Worm (Caenorhabditis elegans): ENCODE measurements around the gene Y43C5A.7.

Gene Y43C5A.7

ce11 chrIV:10276960-10277359 lies at the start of gene Y43C5A.7:
Y43C5A.7 (plus strand) TSS chrIV:10277260.
- TF ChIP-seq tbx-2 (tag; optimal IDR thresholded peaks at IDR 0.05) (no peak), daf-12 (tag; optimal IDR thresholded peaks at IDR 0.05) (no peak)

ce11 chrIV:10227534-10227933 lies 49.5 kb upstream of the Y43C5A.7 start, which contains the start of gene F01G10.6:
F01G10.6 (minus strand) TSS chrIV:10227634.
- TF ChIP-seq elt-2 (tag; optimal IDR thresholded peaks at IDR 0.05) (no peak), nhr-67 (tag; optimal IDR thresholded peaks at IDR 0.05) (no peak), unc-62 (GFP tag; optimal IDR thresholded peaks at IDR 0.05) (no peak), ztf-11 (tag; optimal IDR thresholded peaks at IDR 0.05) (no peak), egl-27 (tag; optimal IDR thresholded peaks at IDR 0.05) (no peak), nhr-23 (tag; optimal IDR thresholded peaks at IDR 0.05) (no peak), unc-39 (tag; optimal IDR thresholded peaks at IDR 0.05) (no peak), fos-1 (tag; optimal IDR thresholded peaks at IDR 0.05) (no peak), snpc-4 (tag; optimal IDR thresholded peaks at IDR 0.05) (no peak), mml-1 (tag; optimal IDR thresholded peaks at IDR 0.05) (no peak), jun-1 (tag; optimal IDR thresholded peaks at IDR 0.05) (no peak), lsy-12 (tag; optimal IDR thresholded peaks at IDR 0.05) (no peak), hmg-11 (tag; optimal IDR thresholded peaks at IDR 0.05) (no peak), pha-4 (tag; optimal IDR thresholded peaks at IDR 0.05) (no peak), lin-39 (tag; optimal IDR thresholded peaks at IDR 0.05) (no peak), R02D3.7 (tag; optimal IDR thresholded peaks at IDR 0.05) (no peak), nhr-12 (tag; optimal IDR thresholded peaks at IDR 0.05) (no peak), ZK546.5 (tag; optimal IDR thresholded peaks at IDR 0.05) (no peak)

DNA sequence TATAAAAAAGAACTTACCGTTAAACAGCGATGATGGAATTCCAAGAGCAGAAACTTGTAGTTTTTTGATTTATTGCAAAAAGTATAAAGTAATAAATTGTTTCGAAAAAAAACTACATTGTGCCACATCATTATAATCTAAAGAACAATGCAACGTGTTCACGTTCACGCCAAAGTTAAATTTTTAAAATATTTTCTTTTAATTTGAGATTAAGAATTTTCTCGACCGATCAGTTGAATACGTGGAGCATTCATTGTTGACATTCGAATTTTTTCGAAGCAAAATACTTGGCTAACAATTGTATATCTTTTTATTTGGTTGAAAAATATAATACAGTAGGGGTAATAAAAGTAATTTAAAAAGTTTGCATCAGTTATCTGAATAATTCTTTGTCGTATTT lies 46.1 kb upstream of the Y43C5A.7 start, which contains the start of gene F01G10.5:
TSS of gene F01G10.5 (minus strand) at position 101 of the 400 bp plus-strand sequence.
- no peak for TF ChIP-seq R02D3.7 (tag; optimal IDR thresholded peaks at IDR 0.05)
- no peak for TF ChIP-seq daf-12 (tag; optimal IDR thresholded peaks at IDR 0.05)
- TF ChIP-seq nhr-28 (tag; optimal IDR thresholded peaks at IDR 0.05) = no peak
- TF ChIP-seq sea-2 (GFP tag; optimal IDR thresholded peaks at IDR 0.05) = no peak
- no peak for TF ChIP-seq ama-1 (optimal IDR thresholded peaks at IDR 0.05)
- TF ChIP-seq ceh-16 (tag; optimal IDR thresholded peaks at IDR 0.05) = no peak
- TF ChIP-seq pqm-1 (tag; optimal IDR thresholded peaks at IDR 0.05) = no peak
- TF ChIP-seq elt-2 (tag; optimal IDR thresholded peaks at IDR 0.05) = no peak
- no peak for TF ChIP-seq mml-1 (tag; optimal IDR thresholded peaks at IDR 0.05)

DNA sequence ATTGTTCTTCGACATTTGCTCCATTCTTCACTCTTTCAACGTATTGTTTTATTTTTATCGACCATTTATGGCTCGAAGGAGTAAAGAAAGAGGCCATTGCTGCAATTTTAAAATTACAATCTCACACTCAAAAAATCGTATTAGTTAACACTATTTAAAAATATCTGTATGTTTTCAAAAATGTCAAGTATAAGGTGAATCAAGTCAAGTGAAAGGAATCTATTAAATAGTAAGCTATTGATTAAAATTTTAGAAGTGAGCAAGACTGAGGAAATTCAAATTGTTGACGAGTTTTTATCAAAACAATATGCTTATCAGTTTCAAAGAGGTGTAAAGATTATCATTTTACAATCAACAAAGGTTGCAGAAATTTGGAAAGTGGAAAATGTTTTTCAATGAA lies 44.6 kb upstream of the Y43C5A.7 start, which contains the start of gene F01G10.4:
TSS of gene F01G10.4 (minus strand) at position 101 of the 400 bp plus-strand sequence.
- TF ChIP-seq zag-1 (tag; optimal IDR thresholded peaks at IDR 0.05) (no peak), nhr-77 (tag; optimal IDR thresholded peaks at IDR 0.05) (no peak), skn-1 (tag; optimal IDR thresholded peaks at IDR 0.05) (no peak), nhr-23 (tag; optimal IDR thresholded peaks at IDR 0.05) (no peak), ceh-9 (tag; optimal IDR thresholded peaks at IDR 0.05) (no peak), jun-1 (tag; optimal IDR thresholded peaks at IDR 0.05) (no peak), mml-1 (tag; optimal IDR thresholded peaks at IDR 0.05) (no peak)

ce11 chrIV:10235279-10235829 lies 41.7 kb upstream of the Y43C5A.7 start, which contains the start of gene ech-9:
ech-9 (minus strand) TSS chrIV:10235329.
- TF ChIP-seq mml-1 (tag; optimal IDR thresholded peaks at IDR 0.05) (no peak), elt-2 (tag; optimal IDR thresholded peaks at IDR 0.05) (peak; percentile 58), pqm-1 (tag; optimal IDR thresholded peaks at IDR 0.05) (peak; percentile 84)

DNA sequence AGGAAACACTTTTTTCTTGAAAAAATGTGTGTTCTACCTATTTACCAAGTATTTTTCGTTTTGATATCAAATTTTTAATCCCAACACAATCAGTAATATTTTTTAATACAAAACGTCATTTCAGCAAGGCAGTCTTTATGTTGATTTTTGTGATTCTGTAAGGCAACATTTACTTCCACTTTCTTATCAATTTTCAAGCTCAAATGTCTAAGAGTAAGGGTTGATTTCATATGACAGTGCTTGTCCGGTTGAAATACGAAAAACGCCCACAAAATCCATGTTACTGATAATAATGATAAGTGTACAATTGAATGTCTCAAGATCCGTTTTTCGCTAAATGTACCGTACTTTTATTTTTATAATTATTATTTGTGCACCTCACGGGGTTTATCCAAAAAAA lies 41.0 kb upstream of the Y43C5A.7 start:
- TF ChIP-seq elt-2 (tag; optimal IDR thresholded peaks at IDR 0.05) = peak; percentile 71
- no peak for TF ChIP-seq elt-3 (tag; optimal IDR thresholded peaks at IDR 0.05)
- peak; percentile 83 for TF ChIP-seq pqm-1 (tag; optimal IDR thresholded peaks at IDR 0.05)
- TF ChIP-seq jun-1 (tag; optimal IDR thresholded peaks at IDR 0.05) = peak; percentile 56

DNA sequence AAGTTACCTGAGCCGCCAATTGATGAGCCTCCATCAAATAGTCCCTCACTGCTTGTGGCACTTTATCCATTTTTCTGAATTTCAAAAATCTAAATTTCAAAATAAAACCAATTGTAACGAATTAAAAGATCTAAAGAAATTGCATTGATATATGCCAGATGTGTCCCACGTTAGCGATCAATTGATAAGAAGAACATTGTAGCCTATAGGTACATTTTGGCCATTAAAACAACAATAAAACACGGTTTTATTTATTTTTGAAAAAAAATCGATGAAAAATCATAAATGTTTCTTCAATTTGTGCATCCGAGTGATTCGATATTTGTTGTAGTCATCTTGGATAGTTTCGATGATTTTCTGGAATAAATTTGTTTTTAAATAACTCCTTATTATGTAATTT lies 38.0 kb upstream of the Y43C5A.7 start, which contains the start of gene ech-8:
TSS of gene ech-8 (minus strand) at position 132 of the 400 bp plus-strand sequence.
- TF ChIP-seq skn-1 (tag; optimal IDR thresholded peaks at IDR 0.05) (no peak), egl-27 (tag; optimal IDR thresholded peaks at IDR 0.05) (no peak), zag-1 (tag; optimal IDR thresholded peaks at IDR 0.05) (no peak), lsy-12 (tag; optimal IDR thresholded peaks at IDR 0.05) (no peak), eor-1 (tag; optimal IDR thresholded peaks at IDR 0.05) (no peak), jun-1 (tag; optimal IDR thresholded peaks at IDR 0.05) (no peak), pqm-1 (tag; optimal IDR thresholded peaks at IDR 0.05) (peak; percentile 56), elt-2 (tag; optimal IDR thresholded peaks at IDR 0.05) (peak; percentile 54), nhr-23 (tag; optimal IDR thresholded peaks at IDR 0.05) (no peak), nhr-11 (tag; optimal IDR thresholded peaks at IDR 0.05) (no peak), R02D3.7 (tag; optimal IDR thresholded peaks at IDR 0.05) (no peak), unc-62 (GFP tag; optimal IDR thresholded peaks at IDR 0.05) (no peak), nhr-43 (tag; optimal IDR thresholded peaks at IDR 0.05; ENCODE audit: poor library complexity, severe bottlenecking) (no peak), nhr-12 (tag; optimal IDR thresholded peaks at IDR 0.05) (no peak)
